Worm (Caenorhabditis elegans) whole organism, late embryonic: ENCODE measurements around the gene B0496.11.

Source experiments
- C38D4.7 ChIP-seq: fragments of 200-800 bp; sonication (Bioruptor generic); optimal IDR thresholded peaks from 2 replicates; lab custom pipeline; 2018; ENCODE audit warnings: mild to moderate bottlenecking, missing genetic modification characterization, moderate library complexity, missing compliant biosample characterization
- elt-4 ChIP-seq: sonication (generic microtip); optimal IDR thresholded peaks from 2 replicates; lab custom pipeline; 2016; ENCODE audit warnings: missing genetic modification characterization, missing compliant biosample characterization
- pqm-1 ChIP-seq: sonication (generic microtip); optimal IDR thresholded peaks from 2 replicates; lab custom pipeline; 2016; ENCODE audit warnings: missing genetic modification characterization, missing compliant biosample characterization
- unc-3 ChIP-seq, 2 experiments: fragments of 200-800 bp in 1 of 2; sonication (Bioruptor generic) in 1 of 2; sonication (generic microtip) in 1 of 2; conservative IDR thresholded peaks in 1 of 2; optimal IDR thresholded peaks in 1 of 2; 2 replicates each; pipeline versions ENCODE4 v1.3.6 to Lab custom; 2016 to 2022; ENCODE audit warnings: missing compliant biosample characterization in 2 of 2, missing genetic modification characterization in 2 of 2, missing genetic modification reagents in 1 of 2

DNA sequence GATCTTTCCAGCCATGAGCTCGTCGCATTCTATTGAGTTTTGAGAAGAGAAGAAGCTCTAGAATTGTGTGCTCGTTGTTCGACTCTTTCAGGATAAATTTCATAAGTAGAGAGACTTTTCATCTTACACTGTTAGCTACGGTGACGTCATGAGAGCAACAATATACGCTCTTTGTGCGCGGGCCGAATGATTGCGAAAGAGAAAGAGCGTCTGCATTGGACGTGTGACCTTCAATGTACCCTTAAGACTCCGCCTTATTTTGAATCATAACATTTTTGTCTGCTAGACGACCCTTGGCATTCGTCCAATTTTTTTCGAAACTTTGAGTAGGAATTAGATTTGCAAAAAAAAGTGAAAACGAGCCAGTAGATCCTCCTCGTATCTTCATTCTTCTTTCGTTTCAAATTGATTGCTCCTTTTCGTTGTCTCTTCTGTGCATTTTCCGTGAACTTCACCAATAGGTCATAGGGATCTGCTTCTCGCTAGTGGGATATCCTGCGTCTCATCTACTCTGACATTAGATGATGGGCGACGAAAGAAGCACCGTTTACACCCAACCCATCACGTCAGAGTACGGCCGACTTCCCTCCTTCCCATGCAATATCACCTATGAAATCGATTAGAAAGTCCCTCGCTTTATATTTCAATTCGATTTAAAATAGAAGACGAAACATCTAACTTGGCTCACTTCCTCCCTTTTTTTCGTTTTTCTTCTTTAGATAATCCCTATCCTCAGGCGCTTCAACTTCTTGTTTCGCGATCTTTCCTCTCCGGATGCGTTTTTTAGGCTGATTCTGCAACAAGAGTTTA, 42.0 kb downstream of the B0496.11 start:
- no peak for TF ChIP-seq unc-3 (GFP tag; conservative IDR thresholded peaks at IDR 0.05; lab: Robert Waterston, UW)
- TF ChIP-seq unc-3 (tag; optimal IDR thresholded peaks at IDR 0.05; lab: Kevin White, UChicago) = no peak
- no peak for TF ChIP-seq C38D4.7
- no peak for TF ChIP-seq elt-4
- no peak for TF ChIP-seq pqm-1 (tag; lab: Kevin White, UChicago)
